Fruit fly (Drosophila melanogaster) whole organism, embryonic: ENCODE measurements around the gene Tpst.

Experiments
- Neu2 ChIP-seq: fragments of 200-800 bp; sonication (Bioruptor generic); optimal IDR thresholded peaks from 3 replicates; lab custom pipeline; 2016; ENCODE audit warnings: missing biosample characterization, missing genetic modification characterization, borderline replicate concordance
- exex ChIP-seq: fragments of 200-800 bp; sonication (Bioruptor generic); optimal IDR thresholded peaks from 4 replicates; lab custom pipeline; 2018; ENCODE audit warnings: missing biosample characterization, mild to moderate bottlenecking, missing genetic modification characterization, moderate library complexity
- lbe ChIP-seq: fragments of 200-800 bp; sonication (Bioruptor generic); optimal IDR thresholded peaks from 2 replicates; lab custom pipeline; 2016; ENCODE audit warnings: missing biosample characterization, mild to moderate bottlenecking, missing genetic modification characterization
- run ChIP-seq: fragments of 200-800 bp; sonication (Bioruptor generic); optimal IDR thresholded peaks from 3 replicates; lab custom pipeline; 2018; ENCODE audit warnings: missing biosample characterization, mild to moderate bottlenecking, missing genetic modification characterization

DNA sequence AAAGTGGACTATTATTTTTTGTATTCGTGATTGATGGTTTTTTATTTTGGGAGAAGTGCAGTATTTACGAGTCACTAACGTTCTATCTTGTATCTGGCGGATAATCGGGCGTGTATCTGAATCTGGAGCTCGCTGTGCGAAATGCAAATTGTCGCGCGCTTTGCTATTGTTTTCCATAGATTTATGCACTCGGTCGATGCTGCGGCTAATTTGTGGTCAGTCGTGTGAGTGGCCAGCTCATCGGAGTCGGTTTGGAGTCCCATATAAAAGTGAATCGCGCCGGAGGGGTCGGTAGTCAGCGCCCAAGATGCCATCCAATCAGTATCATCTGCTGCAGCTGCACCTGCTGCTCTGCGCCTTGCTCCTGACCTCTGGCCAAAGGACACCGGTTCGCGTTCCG lies 35.9 kb upstream of the Tpst start, which contains the start of gene CG15754:
- TF ChIP-seq exex (tag; lab: Kevin White, UChicago) (no peak), lbe (GFP tag; lab: Kevin White, UChicago) (no peak), run (no peak), Neu2 (GFP tag; lab: Kevin White, UChicago) (no peak)
